Worm (Caenorhabditis elegans): ENCODE data around the gene atrn-1.

Gene atrn-1

ce11 chrX:14743210-14743609 is 31.8 kb downstream of the atrn-1 start:
- no peak for TF ChIP-seq him-1 (tag; optimal IDR thresholded peaks at IDR 0.05)
- no peak for TF ChIP-seq W03F9.2 (tag; optimal IDR thresholded peaks at IDR 0.05)
- TF ChIP-seq dao-5 (tag; optimal IDR thresholded peaks at IDR 0.05), result no peak

- TF ChIP-seq him-1 (tag; optimal IDR thresholded peaks at IDR 0.05), result no peak
- TF ChIP-seq W03F9.2 (tag; optimal IDR thresholded peaks at IDR 0.05), result no peak
- no peak for TF ChIP-seq dao-5 (tag; optimal IDR thresholded peaks at IDR 0.05)
Measured at ce11 chrX:14743780-14744179, 32.4 kb downstream of the atrn-1 start, which contains the start of gene C05G5.7. Gene C05G5.7, minus strand, starts transcription at chrX:14743780.

ce11 chrX:14744496-14744895 is 33.1 kb downstream of the atrn-1 start:
- TF ChIP-seq him-1 (tag; optimal IDR thresholded peaks at IDR 0.05) (no peak), W03F9.2 (tag; optimal IDR thresholded peaks at IDR 0.05) (no peak), dao-5 (tag; optimal IDR thresholded peaks at IDR 0.05) (no peak)

- TF ChIP-seq W03F9.2 (tag; optimal IDR thresholded peaks at IDR 0.05), result no peak
- no peak for TF ChIP-seq him-1 (tag; optimal IDR thresholded peaks at IDR 0.05)
- TF ChIP-seq dao-5 (tag; optimal IDR thresholded peaks at IDR 0.05), result no peak
Measured at ce11 chrX:14745218-14745617, 33.8 kb downstream of the atrn-1 start.

ce11 chrX:14746948-14747347 is 35.6 kb downstream of the atrn-1 start, which contains the start of gene C05G5.2:
Gene C05G5.2, plus strand, starts transcription at chrX:14747303.
- TF ChIP-seq dao-5 (tag; optimal IDR thresholded peaks at IDR 0.05), result no peak
- peak; percentile 82 for TF ChIP-seq him-1 (tag; optimal IDR thresholded peaks at IDR 0.05)
- TF ChIP-seq W03F9.2 (tag; optimal IDR thresholded peaks at IDR 0.05), result peak; percentile 95

- TF ChIP-seq him-1 (tag; optimal IDR thresholded peaks at IDR 0.05), result no peak
- no peak for TF ChIP-seq W03F9.2 (tag; optimal IDR thresholded peaks at IDR 0.05)
- no peak for TF ChIP-seq dao-5 (tag; optimal IDR thresholded peaks at IDR 0.05)
Measured at ce11 chrX:14751911-14752310, 40.5 kb downstream of the atrn-1 start, which contains the start of gene C05G5.3. Gene C05G5.3, minus strand, starts transcription at chrX:14752011.

ce11 chrX:14753514-14754076 is 42.2 kb downstream of the atrn-1 start, which contains the start of gene sucl-1:
Gene sucl-1, plus strand, starts transcription at chrX:14754026.
- TF ChIP-seq dao-5 (tag; optimal IDR thresholded peaks at IDR 0.05) (no peak), W03F9.2 (tag; optimal IDR thresholded peaks at IDR 0.05) (peak; percentile 65), him-1 (tag; optimal IDR thresholded peaks at IDR 0.05) (peak; percentile 11)

- TF ChIP-seq him-1 (tag; optimal IDR thresholded peaks at IDR 0.05) (no peak), dao-5 (tag; optimal IDR thresholded peaks at IDR 0.05) (no peak), W03F9.2 (tag; optimal IDR thresholded peaks at IDR 0.05) (no peak)
Measured at ce11 chrX:14755847-14756246, 44.5 kb downstream of the atrn-1 start.

- TF ChIP-seq W03F9.2 (tag; optimal IDR thresholded peaks at IDR 0.05) (no peak), dao-5 (tag; optimal IDR thresholded peaks at IDR 0.05) (no peak), him-1 (tag; optimal IDR thresholded peaks at IDR 0.05) (no peak)
Measured at ce11 chrX:14756606-14757005, 45.2 kb downstream of the atrn-1 start.

- TF ChIP-seq W03F9.2 (tag; optimal IDR thresholded peaks at IDR 0.05), result no peak
- TF ChIP-seq him-1 (tag; optimal IDR thresholded peaks at IDR 0.05), result no peak
- no peak for TF ChIP-seq dao-5 (tag; optimal IDR thresholded peaks at IDR 0.05)
Measured at ce11 chrX:14757641-14758220, 46.4 kb downstream of the atrn-1 start.

- TF ChIP-seq W03F9.2 (tag; optimal IDR thresholded peaks at IDR 0.05) (no peak), him-1 (tag; optimal IDR thresholded peaks at IDR 0.05) (no peak), dao-5 (tag; optimal IDR thresholded peaks at IDR 0.05) (no peak)
Measured at ce11 chrX:14759549-14759948, 48.2 kb downstream of the atrn-1 start.

ce11 chrX:14760166-14760565 is 48.8 kb downstream of the atrn-1 start:
- no peak for TF ChIP-seq W03F9.2 (tag; optimal IDR thresholded peaks at IDR 0.05)
- no peak for TF ChIP-seq dao-5 (tag; optimal IDR thresholded peaks at IDR 0.05)
- no peak for TF ChIP-seq him-1 (tag; optimal IDR thresholded peaks at IDR 0.05)

- TF ChIP-seq dao-5 (tag; optimal IDR thresholded peaks at IDR 0.05), result no peak
Measured at ce11 chrX:14761021-14761420, 49.6 kb downstream of the atrn-1 start, which contains the start of gene C05G5.5. Gene C05G5.5, minus strand, starts transcription at chrX:14761121.

- TF ChIP-seq W03F9.2 (tag; optimal IDR thresholded peaks at IDR 0.05) (no peak), dao-5 (tag; optimal IDR thresholded peaks at IDR 0.05) (no peak), him-1 (tag; optimal IDR thresholded peaks at IDR 0.05) (no peak)
Measured at ce11 chrX:14767813-14768212, 56.4 kb downstream of the atrn-1 start.

All from whole organism, L4/young adult.